Worm (Caenorhabditis elegans): ENCODE measurements around the gene asp-2.

- no peak for TF ChIP-seq fkh-10 (GFP tag; optimal IDR thresholded peaks at IDR 0.05)
- TF ChIP-seq alr-1 (tag; optimal IDR thresholded peaks at IDR 0.05; ENCODE audit: borderline replicate concordance): no peak
- no peak for TF ChIP-seq mdl-1 (tag; optimal IDR thresholded peaks at IDR 0.05)
- TF ChIP-seq lsy-2 (tag; optimal IDR thresholded peaks at IDR 0.05): no peak
- no peak for TF ChIP-seq efl-1 (optimal IDR thresholded peaks at IDR 0.05)
- TF ChIP-seq efl-1 (GFP tag; optimal IDR thresholded peaks at IDR 0.05 in 1 of 2): peak in 1 of 2 experiments; percentile 23
- TF ChIP-seq snu-23 (GFP tag; optimal IDR thresholded peaks at IDR 0.05): no peak
- TF ChIP-seq nhr-11 (tag; optimal IDR thresholded peaks at IDR 0.05): no peak
- TF ChIP-seq ceh-88 (GFP tag; IDR thresholded peaks at IDR 0.05): no peak
- TF ChIP-seq isw-1 (GFP tag; IDR thresholded peaks at IDR 0.05): no peak
These were observed 51.3 kb downstream of the asp-2 start, which contains the start of gene F07C3.9 for ce11 chrV:9254012-9254696.

Measured in whole organism, L1 larva.